Worm (Caenorhabditis elegans) whole organism, L1 larva: ENCODE results near the gene ztf-17.

Source experiments
- C34B4.2 ChIP-seq: sonication (generic microtip); optimal IDR thresholded peaks from 2 replicates; lab custom pipeline; 2017; ENCODE audit warnings: mild to moderate bottlenecking, missing genetic modification characterization, missing compliant biosample characterization
- alr-1 ChIP-seq: fragments of 200-800 bp; sonication (Bioruptor generic); optimal IDR thresholded peaks from 2 replicates; lab custom pipeline; 2018; ENCODE audit warnings: borderline replicate concordance, mild to moderate bottlenecking, missing genetic modification characterization, missing compliant biosample characterization
- aly-2 ChIP-seq: fragments of 150-350 bp; optimal IDR thresholded peaks from 2 replicates; lab custom pipeline; 2014; ENCODE audit warnings: missing biosample characterization, missing genetic modification characterization
- ama-1 ChIP-seq: fragments of 150-350 bp; optimal IDR thresholded peaks from 2 replicates; lab custom pipeline; 2014
- blmp-1 ChIP-seq: fragments of 150-350 bp; optimal IDR thresholded peaks from 2 replicates; lab custom pipeline; 2014; ENCODE audit warnings: missing biosample characterization, missing genetic modification characterization
- ceh-63 ChIP-seq: fragments of 200-800 bp; sonication (Bioruptor generic); optimal IDR thresholded peaks from 2 replicates; lab custom pipeline; 2018; ENCODE audit warnings: mild to moderate bottlenecking, missing genetic modification characterization, missing compliant biosample characterization
- ceh-8 ChIP-seq: fragments of 200-800 bp; sonication (Bioruptor generic); optimal IDR thresholded peaks from 2 replicates; lab custom pipeline; 2018; ENCODE audit warnings: mild to moderate bottlenecking, missing genetic modification characterization, moderate library complexity, missing compliant biosample characterization
- ceh-88 ChIP-seq: fragments of 200-800 bp; sonication (Bioruptor generic); IDR thresholded peaks from 2 replicates; pipeline ENCODE4 v1.3.6; 2022; ENCODE audit warnings: missing genetic modification characterization, missing compliant biosample characterization
- ceh-90 ChIP-seq: sonication (generic microtip); optimal IDR thresholded peaks from 2 replicates; lab custom pipeline; 2016; ENCODE audit warnings: missing genetic modification characterization, missing compliant biosample characterization
- ces-1 ChIP-seq: fragments of 150-350 bp; optimal IDR thresholded peaks from 2 replicates; lab custom pipeline; 2014; ENCODE audit warnings: missing biosample characterization, missing genetic modification reagents, missing genetic modification characterization
- dpl-1 ChIP-seq, 3 experiments: fragments of 150-350 bp in 2 of 3; sonication (generic microtip) in 1 of 3; optimal IDR thresholded peaks; 2 replicates each; lab custom pipeline; 2014 to 2017; ENCODE audit warnings: missing biosample characterization in 3 of 3, missing genetic modification characterization in 3 of 3, missing genetic modification reagents in 3 of 3
- dsc-1 ChIP-seq: sonication (generic microtip); optimal IDR thresholded peaks from 2 replicates; lab custom pipeline; 2016; ENCODE audit warnings: mild to moderate bottlenecking, missing genetic modification characterization, missing compliant biosample characterization
- efl-1 ChIP-seq, 4 experiments: fragments of 150-350 bp; optimal IDR thresholded peaks in 3 of 4; peaks in 1 of 4; 1 replicate in 1 of 4; 2 replicates in 3 of 4; lab custom pipeline; 2014; ENCODE audit warnings: missing biosample characterization in 2 of 4, missing genetic modification characterization in 2 of 4, missing genetic modification reagents in 2 of 4
- ets-5 ChIP-seq: fragments of 200-800 bp; sonication (Bioruptor generic); IDR thresholded peaks from 2 replicates; pipeline ENCODE4 v1.3.6; 2022; ENCODE audit warnings: missing genetic modification characterization, missing compliant biosample characterization
- fkh-8 ChIP-seq: sonication (generic microtip); optimal IDR thresholded peaks from 2 replicates; lab custom pipeline; 2016; ENCODE audit warnings: mild to moderate bottlenecking, missing genetic modification characterization, missing compliant biosample characterization
- fos-1 ChIP-seq: fragments of 150-350 bp; optimal IDR thresholded peaks from 2 replicates; lab custom pipeline; 2014; ENCODE audit warnings: missing biosample characterization, missing genetic modification characterization
- grh-1 ChIP-seq: fragments of 200-800 bp; sonication (Bioruptor generic); IDR thresholded peaks from 2 replicates; pipeline ENCODE4 v1.3.6; 2022; ENCODE audit warnings: missing genetic modification reagents, missing genetic modification characterization, missing compliant biosample characterization
- hlh-17 ChIP-seq: fragments of 200-800 bp; sonication (Bioruptor generic); optimal IDR thresholded peaks from 2 replicates; lab custom pipeline; 2018; ENCODE audit warnings: missing genetic modification characterization, mild to moderate bottlenecking, missing compliant biosample characterization, moderate library complexity, borderline replicate concordance
- hpl-2 ChIP-seq: fragments of 150-350 bp; optimal IDR thresholded peaks from 2 replicates; lab custom pipeline; 2014; ENCODE audit warnings: missing biosample characterization, missing genetic modification reagents, missing genetic modification characterization
- lin-14 ChIP-seq: fragments of 200-800 bp; sonication (Bioruptor generic); optimal IDR thresholded peaks from 2 replicates; lab custom pipeline; 2018; ENCODE audit warnings: mild to moderate bottlenecking, missing genetic modification characterization, moderate library complexity, missing compliant biosample characterization
- lin-15B ChIP-seq: fragments of 150-350 bp; sonication (generic microtip); optimal IDR thresholded peaks from 3 replicates; lab custom pipeline; 2014; ENCODE audit warnings: missing biosample characterization, missing genetic modification characterization
- lin-39 ChIP-seq: fragments of 150-350 bp; optimal IDR thresholded peaks from 2 replicates; lab custom pipeline; 2014; ENCODE audit warnings: missing biosample characterization, missing genetic modification reagents, missing genetic modification characterization
- lir-3 ChIP-seq: sonication (generic microtip); optimal IDR thresholded peaks from 2 replicates; lab custom pipeline; 2016; ENCODE audit warnings: mild to moderate bottlenecking, missing genetic modification characterization, moderate library complexity, missing compliant biosample characterization; ENCODE audit not compliant: poor library complexity
- lsy-2 ChIP-seq, 2 experiments: fragments of 150-350 bp; optimal IDR thresholded peaks; 2 replicates each; lab custom pipeline; 2014; ENCODE audit warnings: missing biosample characterization in 2 of 2, missing genetic modification characterization in 2 of 2
- nhr-12 ChIP-seq: sonication (generic microtip); optimal IDR thresholded peaks from 2 replicates; lab custom pipeline; 2017; ENCODE audit warnings: missing biosample characterization, missing genetic modification characterization
- nhr-19 ChIP-seq: fragments of 200-800 bp; sonication (Bioruptor generic); conservative IDR thresholded peaks from 2 replicates; pipeline ENCODE4 v1.3.6; 2022; ENCODE audit warnings: missing genetic modification characterization, missing compliant biosample characterization
- nhr-20 ChIP-seq: sonication (generic microtip); optimal IDR thresholded peaks from 2 replicates; lab custom pipeline; 2016; ENCODE audit warnings: mild to moderate bottlenecking, missing genetic modification characterization, missing compliant biosample characterization
- nhr-237 ChIP-seq: fragments of 150-350 bp; optimal IDR thresholded peaks from 2 replicates; lab custom pipeline; 2014; ENCODE audit warnings: missing biosample characterization, missing genetic modification characterization
- nhr-47 ChIP-seq: sonication (generic microtip); optimal IDR thresholded peaks from 2 replicates; lab custom pipeline; 2016; ENCODE audit warnings: mild to moderate bottlenecking, missing genetic modification characterization, moderate library complexity, missing compliant biosample characterization
- nhr-71 ChIP-seq: sonication (generic microtip); optimal IDR thresholded peaks from 2 replicates; lab custom pipeline; 2016; ENCODE audit warnings: mild to moderate bottlenecking, missing genetic modification characterization, moderate library complexity, missing compliant biosample characterization
- nhr-85 ChIP-seq: sonication (generic microtip); peaks from one replicate; lab custom pipeline; 2016; ENCODE audit warnings: missing genetic modification characterization, inconsistent platforms, missing compliant biosample characterization
- pax-3 ChIP-seq: fragments of 200-800 bp; sonication (Bioruptor generic); optimal IDR thresholded peaks from 2 replicates; lab custom pipeline; 2018; ENCODE audit warnings: mild to moderate bottlenecking, missing genetic modification characterization, moderate library complexity, missing compliant biosample characterization
- rnt-1 ChIP-seq: sonication (generic microtip); optimal IDR thresholded peaks from 2 replicates; lab custom pipeline; 2016; ENCODE audit warnings: mild to moderate bottlenecking, missing genetic modification characterization, moderate library complexity, missing compliant biosample characterization
- snu-23 ChIP-seq: sonication (generic microtip); optimal IDR thresholded peaks from 2 replicates; lab custom pipeline; 2016; ENCODE audit warnings: missing genetic modification characterization, missing compliant biosample characterization
- sox-4 ChIP-seq: sonication (generic microtip); optimal IDR thresholded peaks from 2 replicates; lab custom pipeline; 2016; ENCODE audit warnings: missing genetic modification characterization, missing compliant biosample characterization
- unc-130 ChIP-seq: fragments of 150-350 bp; optimal IDR thresholded peaks from 2 replicates; lab custom pipeline; 2017; ENCODE audit warnings: missing biosample characterization, missing genetic modification characterization, inconsistent platforms
- unc-30 ChIP-seq: sonication (generic microtip); optimal IDR thresholded peaks from 2 replicates; lab custom pipeline; 2017; ENCODE audit warnings: missing biosample characterization, missing genetic modification characterization
- unc-86 ChIP-seq: sonication (generic microtip); optimal IDR thresholded peaks from 2 replicates; lab custom pipeline; 2016; ENCODE audit warnings: missing genetic modification characterization, missing compliant biosample characterization
- xbp-1 ChIP-seq: sonication (generic microtip); optimal IDR thresholded peaks from 2 replicates; lab custom pipeline; 2016; ENCODE audit warnings: missing genetic modification characterization, missing compliant biosample characterization
- zag-1 ChIP-seq: fragments of 150-350 bp; optimal IDR thresholded peaks from 2 replicates; lab custom pipeline; 2014; ENCODE audit warnings: missing biosample characterization, missing genetic modification characterization
- zip-4 ChIP-seq: fragments of 200-800 bp; sonication (Bioruptor generic); optimal IDR thresholded peaks from 2 replicates; lab custom pipeline; 2018; ENCODE audit warnings: mild to moderate bottlenecking, missing genetic modification characterization, moderate library complexity, missing compliant biosample characterization
- ztf-11 ChIP-seq, 2 experiments: sonication (generic microtip); optimal IDR thresholded peaks; 2 replicates each; lab custom pipeline; 2016 to 2017; ENCODE audit warnings: missing genetic modification characterization in 2 of 2, missing biosample characterization in 1 of 2, missing compliant biosample characterization in 1 of 2
- ztf-4 ChIP-seq: fragments of 150-350 bp; optimal IDR thresholded peaks from 2 replicates; lab custom pipeline; 2014; ENCODE audit warnings: missing biosample characterization, missing genetic modification characterization

ztf-17 gene

ce11 chrII:7895190-7895589, 25.2 kb upstream of the ztf-17 start:
- TF ChIP-seq nhr-19 (0 out of 2 replicates have a peak, but pooled peaks have one; percentile 6), nhr-237 (tag; lab: Kevin White, UChicago) (no peak), unc-86 (tag; lab: Kevin White, UChicago) (no peak), nhr-85 (tag; lab: Kevin White, UChicago) (no peak), ceh-88 (GFP tag; lab: Robert Waterston, UW) (no peak), zag-1 (tag; lab: Kevin White, UChicago) (no peak), zip-4 (GFP tag; lab: Kevin White, UChicago) (no peak), nhr-20 (tag; lab: Kevin White, UChicago) (no peak), aly-2 (tag; lab: Kevin White, UChicago) (no peak), fkh-8 (no peak), lin-39 (tag; lab: Kevin White, UChicago) (no peak), ama-1 (lab: Kevin White, UChicago) (no peak), grh-1 (GFP tag; lab: Robert Waterston, UW) (no peak), lsy-2 (tag; optimal IDR thresholded peaks at IDR 0.05; lab: Kevin White, UChicago) (peak in 1 of 2 experiments; percentile 16), nhr-12 (no peak), ceh-90 (tag; lab: Kevin White, UChicago) (no peak), dpl-1 (GFP tag; optimal IDR thresholded peaks at IDR 0.05; lab: Kevin White, UChicago) (no peak), lin-15B (tag; lab: Kevin White, UChicago) (no peak), lin-14 (GFP tag; lab: Kevin White, UChicago) (peak; percentile 27), unc-130 (no peak), blmp-1 (peak; percentile 84)
- TF ChIP-seq, all 84 proteins: peak for 4

- no peak for TF ChIP-seq hlh-17 (GFP tag; lab: Kevin White, UChicago)
- TF ChIP-seq ets-5 (GFP tag; lab: Robert Waterston, UW), result no peak
- no peak for TF ChIP-seq efl-1 (optimal IDR thresholded peaks at IDR 0.05; lab: Kevin White, UChicago)
- peak in 1 of 2 experiments; percentile 48 for TF ChIP-seq efl-1 (GFP tag; optimal IDR thresholded peaks at IDR 0.05 in 1 of 2; lab: Kevin White, UChicago)
- TF ChIP-seq nhr-85 (tag; lab: Kevin White, UChicago), result peak; percentile 43
- TF ChIP-seq lsy-2 (tag; optimal IDR thresholded peaks at IDR 0.05; lab: Kevin White, UChicago), result no peak
Observed at ce11 chrII:7893648-7894047, 23.7 kb upstream of the ztf-17 start.

ce11 chrII:7892761-7893272, 22.9 kb upstream of the ztf-17 start, which contains the start of gene ptc-1:
Gene ptc-1 (plus strand): TSS chrII:7893222.
- TF ChIP-seq sox-4 (tag; lab: Kevin White, UChicago) (no peak), dsc-1 (tag; lab: Kevin White, UChicago) (peak; percentile 20), nhr-71 (tag; lab: Kevin White, UChicago) (no peak), alr-1 (tag; lab: Kevin White, UChicago) (no peak), xbp-1 (no peak), efl-1 (optimal IDR thresholded peaks at IDR 0.05; lab: Kevin White, UChicago) (no peak), efl-1 (GFP tag; optimal IDR thresholded peaks at IDR 0.05 in 1 of 2; lab: Kevin White, UChicago) (peak in 1 of 2 experiments; percentile 45)

ce11 chrII:7891869-7892615, 22.1 kb upstream of the ztf-17 start:
- TF ChIP-seq lir-3 (no peak), ceh-8 (peak; percentile 20), hlh-17 (GFP tag; lab: Kevin White, UChicago) (no peak), unc-30 (tag; lab: Kevin White, UChicago) (no peak), hpl-2 (GFP tag; lab: Kevin White, UChicago) (no peak), lin-14 (GFP tag; lab: Kevin White, UChicago) (peak; percentile 87), pax-3 (tag; lab: Kevin White, UChicago) (no peak), ztf-4 (tag; lab: Kevin White, UChicago) (no peak), aly-2 (tag; lab: Kevin White, UChicago) (no peak), ces-1 (GFP tag; lab: Kevin White, UChicago) (no peak), nhr-47 (peak; percentile 4), rnt-1 (peak; percentile 71), ama-1 (lab: Kevin White, UChicago) (peak; percentile 58), snu-23 (GFP tag; lab: Kevin White, UChicago) (peak; percentile 48), lsy-2 (tag; optimal IDR thresholded peaks at IDR 0.05; lab: Kevin White, UChicago) (peak in 1 of 2 experiments; percentile 45), blmp-1 (peak; percentile 73), dsc-1 (tag; lab: Kevin White, UChicago) (peak; percentile 40), ceh-63 (no peak), xbp-1 (no peak), ztf-11 (tag; optimal IDR thresholded peaks at IDR 0.05; lab: Kevin White, UChicago) (no peak), unc-86 (tag; lab: Kevin White, UChicago) (no peak), C34B4.2 (tag; lab: Kevin White, UChicago) (no peak), fos-1 (no peak)
